Worm (Caenorhabditis elegans) whole organism, L3 larva: ENCODE data around the gene M153.5.
A peak's percentile ranks its signal among the peaks of the same experiment; 100 is the strongest.

ENCODE experiments used
- R02D3.7 ChIP-seq: fragments of 150-350 bp; optimal IDR thresholded peaks from 2 replicates; lab custom pipeline; 2014; ENCODE audit warnings: missing biosample characterization, missing genetic modification characterization
- ZK546.5 ChIP-seq: sonication (generic microtip); optimal IDR thresholded peaks from 2 replicates; lab custom pipeline; 2017; ENCODE audit warnings: missing biosample characterization, missing genetic modification characterization
- ceh-28 ChIP-seq: fragments of 150-350 bp; optimal IDR thresholded peaks from 2 replicates; lab custom pipeline; 2014; ENCODE audit warnings: missing biosample characterization, missing genetic modification reagents, missing genetic modification characterization
- ceh-82 ChIP-seq: fragments of 150-350 bp; optimal IDR thresholded peaks from 2 replicates; lab custom pipeline; 2014; ENCODE audit warnings: missing biosample characterization, missing genetic modification characterization
- daf-12 ChIP-seq: fragments of 150-350 bp; optimal IDR thresholded peaks from 2 replicates; lab custom pipeline; 2014; ENCODE audit warnings: missing biosample characterization, missing genetic modification reagents, missing genetic modification characterization
- egl-5 ChIP-seq: fragments of 150-350 bp; optimal IDR thresholded peaks from 2 replicates; lab custom pipeline; 2017; ENCODE audit warnings: missing biosample characterization, missing genetic modification reagents, missing genetic modification characterization, inconsistent platforms
- elt-1 ChIP-seq: fragments of 150-350 bp; optimal IDR thresholded peaks from 2 replicates; lab custom pipeline; 2014; ENCODE audit warnings: missing biosample characterization, missing genetic modification characterization
- elt-2 ChIP-seq: sonication (generic microtip); optimal IDR thresholded peaks from 2 replicates; lab custom pipeline; 2016; ENCODE audit warnings: missing genetic modification reagents, mild to moderate bottlenecking, missing genetic modification characterization, missing compliant biosample characterization
- elt-3 ChIP-seq, 3 experiments: fragments of 150-350 bp in 1 of 3; sonication (generic microtip) in 2 of 3; optimal IDR thresholded peaks; 2 replicates in 2 of 3; 4 replicates in 1 of 3; lab custom pipeline; 2014 to 2017; ENCODE audit warnings: missing biosample characterization in 3 of 3, missing genetic modification characterization in 3 of 3
- fkh-10 ChIP-seq: sonication (generic microtip); optimal IDR thresholded peaks from 2 replicates; lab custom pipeline; 2017; ENCODE audit warnings: missing biosample characterization, missing genetic modification reagents, missing genetic modification characterization
- fkh-2 ChIP-seq: fragments of 150-350 bp; optimal IDR thresholded peaks from 2 replicates; lab custom pipeline; 2014; ENCODE audit warnings: missing biosample characterization, missing genetic modification reagents, missing genetic modification characterization
- jun-1 ChIP-seq: fragments of 150-350 bp; optimal IDR thresholded peaks from 2 replicates; lab custom pipeline; 2014; ENCODE audit warnings: missing biosample characterization, missing genetic modification reagents, missing genetic modification characterization
- lin-15B ChIP-seq: fragments of 150-350 bp; optimal IDR thresholded peaks from 2 replicates; lab custom pipeline; 2014; ENCODE audit warnings: missing biosample characterization, missing genetic modification characterization
- lin-39 ChIP-seq: fragments of 150-350 bp; optimal IDR thresholded peaks from 2 replicates; lab custom pipeline; 2018; ENCODE audit warnings: missing biosample characterization, missing genetic modification reagents, missing genetic modification characterization
- mdl-1 ChIP-seq: fragments of 150-350 bp; optimal IDR thresholded peaks from 2 replicates; lab custom pipeline; 2014; ENCODE audit warnings: missing biosample characterization, missing genetic modification characterization
- mml-1 ChIP-seq: fragments of 150-350 bp; sonication (generic microtip); optimal IDR thresholded peaks from 3 replicates; lab custom pipeline; 2014; ENCODE audit warnings: missing biosample characterization, missing genetic modification characterization
- nfya-1 ChIP-seq: sonication (generic microtip); optimal IDR thresholded peaks from 2 replicates; lab custom pipeline; 2017; ENCODE audit warnings: missing genetic modification characterization, mild to moderate bottlenecking, missing compliant biosample characterization, antibody characterized with exemption, moderate library complexity; ENCODE audit not compliant: insufficient read depth
- nhr-11 ChIP-seq: fragments of 150-350 bp; optimal IDR thresholded peaks from 2 replicates; lab custom pipeline; 2014; ENCODE audit warnings: missing biosample characterization, missing genetic modification characterization
- nhr-12 ChIP-seq: fragments of 150-350 bp; optimal IDR thresholded peaks from 2 replicates; lab custom pipeline; 2014; ENCODE audit warnings: missing biosample characterization, missing genetic modification characterization
- nhr-23 ChIP-seq: fragments of 150-350 bp; optimal IDR thresholded peaks from 2 replicates; lab custom pipeline; 2014; ENCODE audit warnings: missing biosample characterization, missing genetic modification reagents, missing genetic modification characterization
- nhr-237 ChIP-seq: fragments of 150-350 bp; optimal IDR thresholded peaks from 2 replicates; lab custom pipeline; 2014; ENCODE audit warnings: missing biosample characterization, missing genetic modification characterization
- nhr-25 ChIP-seq: sonication (generic microtip); optimal IDR thresholded peaks from 2 replicates; lab custom pipeline; 2017; ENCODE audit warnings: missing biosample characterization, missing genetic modification characterization
- nhr-28 ChIP-seq: fragments of 150-350 bp; optimal IDR thresholded peaks from 2 replicates; lab custom pipeline; 2014; ENCODE audit warnings: missing biosample characterization, missing genetic modification characterization
- nhr-43 ChIP-seq: sonication (generic microtip); optimal IDR thresholded peaks from 2 replicates; lab custom pipeline; 2016; ENCODE audit warnings: mild to moderate bottlenecking, missing genetic modification characterization, missing compliant biosample characterization; ENCODE audit not compliant: poor library complexity, severe bottlenecking
- nhr-67 ChIP-seq: fragments of 150-350 bp; optimal IDR thresholded peaks from 2 replicates; lab custom pipeline; 2014; ENCODE audit warnings: missing biosample characterization, missing genetic modification characterization
- pha-4 ChIP-seq: fragments of 150-350 bp; optimal IDR thresholded peaks from 2 replicates; lab custom pipeline; 2014; ENCODE audit warnings: missing biosample characterization, missing genetic modification reagents, missing genetic modification characterization
- pqm-1 ChIP-seq: fragments of 150-350 bp; optimal IDR thresholded peaks from 2 replicates; lab custom pipeline; 2017; ENCODE audit warnings: missing biosample characterization, missing genetic modification characterization, inconsistent platforms
- skn-1 ChIP-seq: fragments of 150-350 bp; optimal IDR thresholded peaks from 2 replicates; lab custom pipeline; 2014; ENCODE audit warnings: missing biosample characterization, missing genetic modification characterization
- snpc-4 ChIP-seq: fragments of 150-350 bp; optimal IDR thresholded peaks from 2 replicates; lab custom pipeline; 2014; ENCODE audit warnings: missing biosample characterization, missing genetic modification characterization
- unc-39 ChIP-seq: sonication (generic microtip); optimal IDR thresholded peaks from 4 replicates; lab custom pipeline; 2017; ENCODE audit warnings: missing biosample characterization, missing genetic modification characterization
- unc-62 ChIP-seq: fragments of 150-350 bp; sonication (generic microtip); optimal IDR thresholded peaks from 4 replicates; lab custom pipeline; 2014; ENCODE audit warnings: missing biosample characterization, missing genetic modification reagents, missing genetic modification characterization
- zag-1 ChIP-seq: fragments of 150-350 bp; optimal IDR thresholded peaks from 2 replicates; lab custom pipeline; 2014; ENCODE audit warnings: missing biosample characterization, missing genetic modification characterization
- ztf-11 ChIP-seq: fragments of 150-350 bp; optimal IDR thresholded peaks from 2 replicates; lab custom pipeline; 2014; ENCODE audit warnings: missing biosample characterization, missing genetic modification characterization
- ztf-4 ChIP-seq: fragments of 150-350 bp; optimal IDR thresholded peaks from 2 replicates; lab custom pipeline; 2014; ENCODE audit warnings: missing biosample characterization, missing genetic modification characterization

M153.5 gene

DNA sequence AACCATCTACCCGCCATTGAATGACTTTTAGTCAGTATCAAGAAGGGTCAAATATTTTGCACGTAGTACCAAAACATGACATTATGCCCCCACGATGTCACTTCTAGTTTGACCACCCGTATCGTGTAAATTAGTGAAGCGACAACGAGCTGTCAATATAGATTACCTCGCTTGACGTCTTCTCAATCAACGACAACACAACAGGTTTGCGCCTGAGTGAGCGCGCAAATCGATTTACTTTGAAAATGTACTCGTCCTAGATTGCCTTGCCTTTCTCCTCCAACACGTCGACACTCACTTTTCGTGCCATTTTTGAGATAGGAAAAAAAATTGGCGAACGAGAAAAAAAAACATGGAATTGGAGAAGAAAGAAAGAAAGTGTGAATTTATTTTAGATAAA, 36.9 kb downstream of the M153.5 start:
- no peak for TF ChIP-seq elt-1
- TF ChIP-seq ztf-4 (tag; lab: Kevin White, UChicago), result no peak
- TF ChIP-seq nhr-237 (tag; lab: Kevin White, UChicago), result no peak
- TF ChIP-seq ceh-28, result peak; percentile 54
- TF ChIP-seq ceh-82 (tag; lab: Kevin White, UChicago), result no peak
- TF ChIP-seq nhr-67, result no peak
- peak; percentile 83 for TF ChIP-seq unc-62 (GFP tag; lab: Kevin White, UChicago)
- no peak for TF ChIP-seq elt-3 (tag; optimal IDR thresholded peaks at IDR 0.05; lab: Kevin White, UChicago)
- peak; percentile 82 for TF ChIP-seq nhr-25
- TF ChIP-seq lin-15B (tag; lab: Kevin White, UChicago), result no peak
- peak; percentile 45 for TF ChIP-seq nhr-23 (tag; lab: Kevin White, UChicago)
- peak; percentile 73 for TF ChIP-seq nhr-43 (tag; lab: Kevin White, UChicago)
- peak; percentile 33 for TF ChIP-seq nfya-1 (tag; lab: Kevin White, UChicago)
- no peak for TF ChIP-seq R02D3.7

DNA sequence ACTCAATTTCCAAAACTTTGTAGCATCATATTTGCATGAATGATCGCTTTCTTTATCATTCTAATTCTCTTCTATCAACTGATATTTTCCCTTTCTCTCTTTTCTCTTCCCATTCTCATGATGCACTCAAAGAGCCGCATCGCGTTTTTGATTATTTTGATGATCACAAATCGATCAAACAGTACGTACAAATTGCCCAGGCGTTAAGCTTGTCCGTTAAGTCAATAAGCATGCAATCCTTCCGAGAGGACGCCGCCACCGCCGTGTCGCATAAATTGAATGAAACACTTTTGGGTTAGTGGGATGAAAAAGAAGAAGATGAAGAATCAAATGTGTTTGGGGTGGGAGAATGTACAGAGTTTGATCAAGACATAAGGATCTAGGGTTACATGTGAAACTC, 37.8 kb downstream of the M153.5 start:
- TF ChIP-seq lin-15B (tag; lab: Kevin White, UChicago), result no peak
- TF ChIP-seq pqm-1, result peak; percentile 28
- no peak for TF ChIP-seq nhr-67
- TF ChIP-seq snpc-4, result no peak
- TF ChIP-seq elt-1, result no peak
- TF ChIP-seq nhr-43 (tag; lab: Kevin White, UChicago), result no peak
- TF ChIP-seq zag-1 (tag; lab: Kevin White, UChicago), result no peak
- no peak for TF ChIP-seq elt-3 (tag; optimal IDR thresholded peaks at IDR 0.05; lab: Kevin White, UChicago)
- no peak for TF ChIP-seq ZK546.5 (tag; lab: Kevin White, UChicago)
- TF ChIP-seq mml-1, result no peak
- TF ChIP-seq fkh-2 (tag; lab: Kevin White, UChicago), result no peak
- peak; percentile 39 for TF ChIP-seq pha-4
- no peak for TF ChIP-seq skn-1
- no peak for TF ChIP-seq ztf-11 (tag; lab: Kevin White, UChicago)
- TF ChIP-seq ztf-4 (tag; lab: Kevin White, UChicago), result no peak
- no peak for TF ChIP-seq lin-39
- TF ChIP-seq mdl-1 (tag; lab: Kevin White, UChicago), result no peak
- TF ChIP-seq fkh-10 (GFP tag; lab: Kevin White, UChicago), result no peak
- peak; percentile 30 for TF ChIP-seq elt-2 (tag; lab: Kevin White, UChicago)

DNA sequence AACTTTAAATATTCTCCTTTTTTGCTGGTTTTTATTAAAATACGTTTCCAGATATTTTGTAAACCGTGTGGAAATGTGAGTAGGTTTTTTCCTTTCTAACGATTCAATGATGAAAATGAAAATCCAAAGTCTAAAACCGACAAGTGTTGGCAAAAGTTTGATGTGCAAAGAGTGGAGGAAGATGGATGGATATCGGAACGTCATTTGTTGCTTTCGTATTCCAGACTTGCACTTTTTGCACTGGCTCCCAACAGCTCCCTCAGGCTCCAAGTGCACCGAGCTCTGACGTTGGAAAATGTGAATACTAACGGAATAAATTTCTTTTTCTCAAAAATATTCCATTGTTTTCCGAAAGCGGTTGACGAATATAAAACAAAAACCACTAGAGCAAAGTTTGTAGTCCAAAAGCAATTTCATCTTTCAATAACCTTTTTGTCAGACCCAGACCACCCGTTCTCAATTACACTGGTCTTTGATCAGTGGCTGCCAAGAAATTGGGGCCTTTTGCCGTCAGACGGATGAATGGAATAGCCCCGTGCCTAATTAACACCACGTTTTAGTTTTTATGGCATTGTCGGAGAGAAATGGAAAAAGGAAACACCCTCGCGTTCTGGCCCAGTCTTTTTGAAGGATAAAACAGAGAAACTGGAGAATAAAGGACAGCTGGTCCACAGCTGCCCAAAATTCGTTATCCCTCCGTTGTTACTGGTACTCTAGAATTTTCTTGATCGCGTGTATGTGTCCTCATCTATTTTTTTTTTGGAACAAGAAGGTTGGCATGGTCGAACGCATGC, 39.1 kb downstream of the M153.5 start:
- TF ChIP-seq egl-5 (peak; percentile 58), nhr-23 (tag; lab: Kevin White, UChicago) (no peak), lin-39 (peak; percentile 43), unc-62 (GFP tag; lab: Kevin White, UChicago) (peak; percentile 48)

DNA sequence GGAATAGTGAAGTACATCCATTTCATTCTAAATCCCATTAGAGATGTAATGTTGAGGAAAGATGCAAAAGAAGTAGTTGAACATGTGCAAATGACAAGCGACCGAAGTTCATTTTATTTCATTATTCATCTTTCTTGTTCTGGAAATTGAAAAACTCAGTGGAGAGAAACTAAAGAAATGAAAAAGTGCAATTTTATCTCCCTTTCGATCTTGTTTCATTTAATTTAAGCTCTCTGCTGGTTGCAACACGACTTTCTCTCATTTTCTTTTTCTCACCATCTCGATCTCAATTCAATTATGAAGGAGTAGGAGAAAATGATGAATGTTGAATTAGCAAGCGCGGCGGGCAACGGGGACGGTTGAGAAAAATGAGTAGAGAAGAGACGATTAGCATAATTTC, 40.6 kb downstream of the M153.5 start:
- TF ChIP-seq nhr-11 (no peak), nhr-67 (no peak), nfya-1 (tag; lab: Kevin White, UChicago) (peak; percentile 19), unc-62 (GFP tag; lab: Kevin White, UChicago) (no peak), fkh-10 (GFP tag; lab: Kevin White, UChicago) (peak; percentile 65), daf-12 (no peak), nhr-28 (tag; lab: Kevin White, UChicago) (no peak), fkh-2 (tag; lab: Kevin White, UChicago) (no peak), snpc-4 (no peak), unc-39 (no peak), nhr-12 (tag; lab: Kevin White, UChicago) (no peak), jun-1 (tag; lab: Kevin White, UChicago) (no peak), lin-39 (no peak), pqm-1 (no peak)
